Worm (Caenorhabditis elegans) whole organism, early embryonic: ENCODE data around the gene M04B2.7.

ENCODE experiments used
- B0310.2 ChIP-seq: sonication (generic microtip); optimal IDR thresholded peaks from 2 replicates; lab custom pipeline; 2016; ENCODE audit warnings: mild to moderate bottlenecking, missing genetic modification characterization, missing compliant biosample characterization
- F13C5.2 ChIP-seq: sonication (generic microtip); optimal IDR thresholded peaks from 2 replicates; lab custom pipeline; 2017; ENCODE audit warnings: mild to moderate bottlenecking, missing genetic modification characterization, inconsistent platforms, missing compliant biosample characterization
- aly-1 ChIP-seq: sonication (generic microtip); optimal IDR thresholded peaks from 2 replicates; lab custom pipeline; 2016; ENCODE audit warnings: missing genetic modification characterization, missing compliant biosample characterization
- ama-1 ChIP-seq: fragments of 150-350 bp; optimal IDR thresholded peaks from 2 replicates; lab custom pipeline; 2014
- ceh-13 ChIP-seq: fragments of 200-800 bp; sonication (Bioruptor generic); optimal IDR thresholded peaks from 2 replicates; lab custom pipeline; 2018; ENCODE audit warnings: mild to moderate bottlenecking, missing genetic modification characterization, missing compliant biosample characterization
- ceh-36 ChIP-seq: sonication (generic microtip); optimal IDR thresholded peaks from 2 replicates; lab custom pipeline; 2016; ENCODE audit warnings: missing genetic modification characterization, inconsistent platforms, missing compliant biosample characterization
- ets-7 ChIP-seq: sonication (generic microtip); optimal IDR thresholded peaks from 2 replicates; lab custom pipeline; 2016; ENCODE audit warnings: missing genotype, missing genetic modification characterization, missing compliant biosample characterization
- flt-1 ChIP-seq: fragments of 200-800 bp; sonication (Bioruptor generic); IDR thresholded peaks from 2 replicates; pipeline ENCODE4 v1.3.6; 2022; ENCODE audit warnings: missing genetic modification characterization, missing compliant biosample characterization
- hmbx-1 ChIP-seq: sonication (generic microtip); optimal IDR thresholded peaks from 2 replicates; lab custom pipeline; 2016; ENCODE audit warnings: mild to moderate bottlenecking, missing genetic modification characterization, missing compliant biosample characterization
- hmg-4 ChIP-seq: fragments of 200-800 bp; sonication (Bioruptor generic); optimal IDR thresholded peaks from 2 replicates; lab custom pipeline; 2018; ENCODE audit warnings: mild to moderate bottlenecking, missing genetic modification characterization, missing compliant biosample characterization
- hnd-1 ChIP-seq: sonication (generic microtip); optimal IDR thresholded peaks from 2 replicates; lab custom pipeline; 2016; ENCODE audit warnings: missing genetic modification characterization, missing compliant biosample characterization
- pes-1 ChIP-seq: fragments of 200-800 bp; sonication (Bioruptor generic); IDR thresholded peaks from 2 replicates; pipeline ENCODE4 v1.3.6; 2022; ENCODE audit warnings: missing genetic modification reagents, missing genetic modification characterization, missing compliant biosample characterization
- scrt-1 ChIP-seq: fragments of 200-800 bp; sonication (Bioruptor generic); IDR thresholded peaks from 2 replicates; pipeline ENCODE4 v1.3.6; 2022; ENCODE audit warnings: missing genetic modification characterization, missing compliant biosample characterization
- sea-1 ChIP-seq: fragments of 200-800 bp; sonication (Bioruptor generic); conservative IDR thresholded peaks from 2 replicates; pipeline ENCODE4 v1.3.6; 2022; ENCODE audit warnings: missing genetic modification characterization, missing compliant biosample characterization
- tbx-11 ChIP-seq: fragments of 200-800 bp; sonication (Bioruptor generic); IDR thresholded peaks from 2 replicates; pipeline ENCODE4 v1.3.6; 2022; ENCODE audit warnings: missing genetic modification characterization, missing compliant biosample characterization
- tbx-37 ChIP-seq: fragments of 200-800 bp; sonication (Bioruptor generic); conservative IDR thresholded peaks from 2 replicates; pipeline ENCODE4 v1.3.6; 2022; ENCODE audit warnings: missing genetic modification reagents, missing genetic modification characterization, missing compliant biosample characterization
- tra-4 ChIP-seq: sonication (generic microtip); optimal IDR thresholded peaks from 2 replicates; lab custom pipeline; 2017; ENCODE audit warnings: missing genetic modification characterization, missing compliant biosample characterization

The M04B2.7 gene

ce11 chrIV:11548671-11549070 is at the start of gene M04B2.7:
TSS of gene M04B2.7 (minus strand) at chrIV:11548771.
- TF ChIP-seq hmbx-1 (tag; lab: Kevin White, UChicago) (no peak), ets-7 (tag; lab: Kevin White, UChicago) (no peak), flt-1 (GFP tag; lab: Robert Waterston, UW) (no peak), scrt-1 (GFP tag; lab: Robert Waterston, UW) (no peak), ceh-13 (GFP tag; lab: Kevin White, UChicago) (no peak), ceh-36 (tag; lab: Kevin White, UChicago) (no peak), tra-4 (tag; lab: Kevin White, UChicago) (no peak)

ce11 chrIV:11597079-11597478 is 48.5 kb upstream of the M04B2.7 start:
- TF ChIP-seq tbx-11 (GFP tag; lab: Robert Waterston, UW) (no peak), tra-4 (tag; lab: Kevin White, UChicago) (no peak), hmbx-1 (tag; lab: Kevin White, UChicago) (no peak), ets-7 (tag; lab: Kevin White, UChicago) (no peak), pes-1 (GFP tag; lab: Robert Waterston, UW) (no peak), hmg-4 (GFP tag; lab: Kevin White, UChicago) (no peak), B0310.2 (tag; lab: Kevin White, UChicago) (no peak), hnd-1 (tag; lab: Kevin White, UChicago) (no peak), sea-1 (GFP tag; lab: Robert Waterston, UW) (no peak), ceh-36 (tag; lab: Kevin White, UChicago) (no peak), scrt-1 (GFP tag; lab: Robert Waterston, UW) (no peak), ceh-13 (GFP tag; lab: Kevin White, UChicago) (no peak), F13C5.2 (no peak), tbx-37 (GFP tag; lab: Robert Waterston, UW) (no peak), ama-1 (lab: Kevin White, UChicago) (no peak), aly-1 (no peak), flt-1 (GFP tag; lab: Robert Waterston, UW) (no peak)

- TF ChIP-seq tbx-11 (GFP tag; lab: Robert Waterston, UW), result no peak
- TF ChIP-seq hmbx-1 (tag; lab: Kevin White, UChicago), result no peak
- TF ChIP-seq ceh-36 (tag; lab: Kevin White, UChicago), result no peak
- TF ChIP-seq F13C5.2, result no peak
- no peak for TF ChIP-seq B0310.2 (tag; lab: Kevin White, UChicago)
- TF ChIP-seq flt-1 (GFP tag; lab: Robert Waterston, UW), result no peak
- no peak for TF ChIP-seq scrt-1 (GFP tag; lab: Robert Waterston, UW)
- no peak for TF ChIP-seq hnd-1 (tag; lab: Kevin White, UChicago)
- no peak for TF ChIP-seq ets-7 (tag; lab: Kevin White, UChicago)
- no peak for TF ChIP-seq tbx-37 (GFP tag; lab: Robert Waterston, UW)
- no peak for TF ChIP-seq ceh-13 (GFP tag; lab: Kevin White, UChicago)
- no peak for TF ChIP-seq pes-1 (GFP tag; lab: Robert Waterston, UW)
- TF ChIP-seq sea-1 (GFP tag; lab: Robert Waterston, UW), result peak; percentile 48; the same call in 1 of the 2 replicates
- TF ChIP-seq hmg-4 (GFP tag; lab: Kevin White, UChicago), result peak; percentile 45
- no peak for TF ChIP-seq aly-1
Measured at ce11 chrIV:11594191-11594673, 45.7 kb upstream of the M04B2.7 start, which contains the start of gene mig-38. TSS of gene mig-38 (plus strand) at chrIV:11594244.

ce11 chrIV:11593415-11594190 is 45.0 kb upstream of the M04B2.7 start, which contains the start of gene F40F11.3:
TSS of gene F40F11.3 (minus strand) at chrIV:11594003.
- TF ChIP-seq F13C5.2, result peak; percentile 64
- no peak for TF ChIP-seq aly-1
- TF ChIP-seq ets-7 (tag; lab: Kevin White, UChicago), result no peak
- TF ChIP-seq hmbx-1 (tag; lab: Kevin White, UChicago), result no peak
- no peak for TF ChIP-seq flt-1 (GFP tag; lab: Robert Waterston, UW)
- 0 out of 2 replicates have a peak, but pooled peaks have one; percentile 14 for TF ChIP-seq tbx-11 (GFP tag; lab: Robert Waterston, UW)
- no peak for TF ChIP-seq hnd-1 (tag; lab: Kevin White, UChicago)
- TF ChIP-seq scrt-1 (GFP tag; lab: Robert Waterston, UW), result no peak
- no peak for TF ChIP-seq tra-4 (tag; lab: Kevin White, UChicago)
- no peak for TF ChIP-seq tbx-37 (GFP tag; lab: Robert Waterston, UW)
- no peak for TF ChIP-seq pes-1 (GFP tag; lab: Robert Waterston, UW)
- TF ChIP-seq B0310.2 (tag; lab: Kevin White, UChicago), result no peak
- no peak for TF ChIP-seq ceh-13 (GFP tag; lab: Kevin White, UChicago)
- TF ChIP-seq sea-1 (GFP tag; lab: Robert Waterston, UW), result no peak
- no peak for TF ChIP-seq ceh-36 (tag; lab: Kevin White, UChicago)
- peak; percentile 38 for TF ChIP-seq hmg-4 (GFP tag; lab: Kevin White, UChicago)
- no peak for TF ChIP-seq ama-1 (lab: Kevin White, UChicago)

- TF ChIP-seq sea-1 (GFP tag; lab: Robert Waterston, UW) (no peak), ama-1 (lab: Kevin White, UChicago) (no peak), aly-1 (no peak), hmg-4 (GFP tag; lab: Kevin White, UChicago) (no peak), hnd-1 (tag; lab: Kevin White, UChicago) (no peak), tbx-11 (GFP tag; lab: Robert Waterston, UW) (no peak), pes-1 (GFP tag; lab: Robert Waterston, UW) (0 out of 2 replicates have a peak, but pooled peaks have one; percentile 28), scrt-1 (GFP tag; lab: Robert Waterston, UW) (no peak), F13C5.2 (no peak), hmbx-1 (tag; lab: Kevin White, UChicago) (no peak), ceh-13 (GFP tag; lab: Kevin White, UChicago) (no peak), ets-7 (tag; lab: Kevin White, UChicago) (no peak), B0310.2 (tag; lab: Kevin White, UChicago) (no peak), ceh-36 (tag; lab: Kevin White, UChicago) (no peak), tbx-37 (GFP tag; lab: Robert Waterston, UW) (peak; percentile 73; the same call in 1 of the 2 replicates)
Measured at ce11 chrIV:11592820-11593219, 44.2 kb upstream of the M04B2.7 start.
